Worm (Caenorhabditis elegans) whole organism, mixed stage, embryonic: ENCODE data around the gene lhpp-1.

ENCODE experiments used
- M03D4.4 ChIP-seq: sonication (generic microtip); optimal IDR thresholded peaks from 2 replicates; lab custom pipeline; 2017; ENCODE audit warnings: mild to moderate bottlenecking, missing genetic modification characterization, missing compliant biosample characterization
- blmp-1 ChIP-seq: fragments of 150-350 bp; optimal IDR thresholded peaks from 2 replicates; lab custom pipeline; 2014; ENCODE audit warnings: missing biosample characterization, missing genetic modification characterization
- ceh-39 ChIP-seq: fragments of 150-350 bp; optimal IDR thresholded peaks from 2 replicates; lab custom pipeline; 2014; ENCODE audit warnings: missing biosample characterization, missing genetic modification characterization
- ceh-43 ChIP-seq: fragments of 200-800 bp; sonication (Bioruptor generic); optimal IDR thresholded peaks from 2 replicates; lab custom pipeline; 2018; ENCODE audit warnings: mild to moderate bottlenecking, missing genetic modification characterization, moderate library complexity, missing compliant biosample characterization
- ceh-83 ChIP-seq: fragments of 200-800 bp; sonication (Bioruptor generic); optimal IDR thresholded peaks from 2 replicates; lab custom pipeline; 2018; ENCODE audit warnings: mild to moderate bottlenecking, missing genetic modification characterization, missing compliant biosample characterization
- ces-1 ChIP-seq: fragments of 150-350 bp; optimal IDR thresholded peaks from 2 replicates; lab custom pipeline; 2014; ENCODE audit warnings: missing biosample characterization, missing genetic modification reagents, missing genetic modification characterization
- cnd-1 ChIP-seq: fragments of 200-800 bp; sonication (Bioruptor generic); optimal IDR thresholded peaks from 2 replicates; lab custom pipeline; 2018; ENCODE audit warnings: mild to moderate bottlenecking, missing genetic modification characterization, missing compliant biosample characterization
- drap-1 ChIP-seq: fragments of 200-800 bp; sonication (Bioruptor generic); optimal IDR thresholded peaks from 3 replicates; lab custom pipeline; 2018; ENCODE audit warnings: mild to moderate bottlenecking, missing genetic modification characterization, missing compliant biosample characterization
- elt-3 ChIP-seq: fragments of 150-350 bp; optimal IDR thresholded peaks from 2 replicates; lab custom pipeline; 2014; ENCODE audit warnings: missing biosample characterization, missing genetic modification characterization
- flh-1 ChIP-seq: fragments of 200-800 bp; sonication (Bioruptor generic); optimal IDR thresholded peaks from 2 replicates; lab custom pipeline; 2018; ENCODE audit warnings: mild to moderate bottlenecking, missing genetic modification characterization, moderate library complexity, missing compliant biosample characterization
- ham-2 ChIP-seq: fragments of 200-800 bp; sonication (Bioruptor generic); optimal IDR thresholded peaks from 2 replicates; lab custom pipeline; 2018; ENCODE audit warnings: mild to moderate bottlenecking, missing genetic modification characterization, missing compliant biosample characterization
- lin-13 ChIP-seq: fragments of 150-350 bp; optimal IDR thresholded peaks from 2 replicates; lab custom pipeline; 2014; ENCODE audit warnings: missing biosample characterization, missing genetic modification characterization
- lin-32 ChIP-seq: fragments of 200-800 bp; sonication (Bioruptor generic); optimal IDR thresholded peaks from 2 replicates; lab custom pipeline; 2018; ENCODE audit warnings: mild to moderate bottlenecking, missing genetic modification characterization, missing compliant biosample characterization
- lsy-2 ChIP-seq: fragments of 150-350 bp; optimal IDR thresholded peaks from 2 replicates; lab custom pipeline; 2014; ENCODE audit warnings: missing biosample characterization, missing genetic modification characterization
- mab-5 ChIP-seq: fragments of 150-350 bp; optimal IDR thresholded peaks from 2 replicates; lab custom pipeline; 2014; ENCODE audit warnings: missing biosample characterization, missing genetic modification characterization
- mep-1 ChIP-seq: fragments of 150-350 bp; optimal IDR thresholded peaks from 2 replicates; lab custom pipeline; 2017; ENCODE audit warnings: missing biosample characterization, missing genetic modification reagents, missing genetic modification characterization, inconsistent platforms
- mls-2 ChIP-seq: sonication (generic microtip); optimal IDR thresholded peaks from 2 replicates; lab custom pipeline; 2016; ENCODE audit warnings: mild to moderate bottlenecking, missing genetic modification characterization, moderate library complexity, missing compliant biosample characterization
- nhr-12 ChIP-seq: fragments of 150-350 bp; optimal IDR thresholded peaks from 2 replicates; lab custom pipeline; 2014; ENCODE audit warnings: missing biosample characterization, missing genetic modification characterization
- nhr-28 ChIP-seq: fragments of 150-350 bp; optimal IDR thresholded peaks from 2 replicates; lab custom pipeline; 2014; ENCODE audit warnings: missing biosample characterization, missing genetic modification characterization
- pha-4 ChIP-seq: fragments of 150-350 bp; optimal IDR thresholded peaks from 2 replicates; lab custom pipeline; 2018; ENCODE audit warnings: missing biosample characterization, missing genetic modification reagents, missing genetic modification characterization
- sem-2 ChIP-seq: fragments of 200-800 bp; sonication (Bioruptor generic); optimal IDR thresholded peaks from 2 replicates; lab custom pipeline; 2018; ENCODE audit warnings: mild to moderate bottlenecking, missing genetic modification characterization, missing compliant biosample characterization
- snpc-4 ChIP-seq: fragments of 150-350 bp; optimal IDR thresholded peaks from 2 replicates; lab custom pipeline; 2014; ENCODE audit warnings: missing biosample characterization, missing genetic modification characterization
- sptf-1 ChIP-seq: sonication (generic microtip); optimal IDR thresholded peaks from 2 replicates; lab custom pipeline; 2017; ENCODE audit warnings: mild to moderate bottlenecking, missing genetic modification characterization, moderate library complexity, missing compliant biosample characterization
- tbx-8 ChIP-seq: fragments of 200-800 bp; sonication (Bioruptor generic); optimal IDR thresholded peaks from 2 replicates; lab custom pipeline; 2018; ENCODE audit warnings: mild to moderate bottlenecking, missing genetic modification characterization, moderate library complexity, missing compliant biosample characterization
- unc-120 ChIP-seq: sonication (generic microtip); optimal IDR thresholded peaks from 2 replicates; lab custom pipeline; 2017; ENCODE audit warnings: missing genetic modification characterization, missing compliant biosample characterization; ENCODE audit not compliant: poor library complexity, severe bottlenecking
- unc-39 ChIP-seq: fragments of 150-350 bp; optimal IDR thresholded peaks from 2 replicates; lab custom pipeline; 2014; ENCODE audit warnings: missing biosample characterization, missing genetic modification characterization
- unc-62 ChIP-seq: fragments of 150-350 bp; optimal IDR thresholded peaks from 2 replicates; lab custom pipeline; 2014; ENCODE audit warnings: missing biosample characterization, missing genetic modification reagents, missing genetic modification characterization
- zip-8 ChIP-seq: fragments of 150-350 bp; optimal IDR thresholded peaks from 2 replicates; lab custom pipeline; 2014; ENCODE audit warnings: missing biosample characterization, missing genetic modification characterization

lhpp-1 gene

ce11 chrV:12075983-12076382 lies 35.6 kb downstream of the lhpp-1 start:
- TF ChIP-seq nhr-28 (tag; lab: Kevin White, UChicago), result no peak
- no peak for TF ChIP-seq ceh-39 (tag; lab: Kevin White, UChicago)
- no peak for TF ChIP-seq lin-13 (tag; lab: Kevin White, UChicago)
- no peak for TF ChIP-seq elt-3 (tag; lab: Kevin White, UChicago)
- TF ChIP-seq ham-2, result no peak
- TF ChIP-seq tbx-8 (GFP tag; lab: Kevin White, UChicago), result no peak
- no peak for TF ChIP-seq pha-4
- no peak for TF ChIP-seq mls-2 (tag; lab: Kevin White, UChicago)
- no peak for TF ChIP-seq nhr-12
- no peak for TF ChIP-seq cnd-1
- no peak for TF ChIP-seq mep-1 (tag; lab: Kevin White, UChicago)
- no peak for TF ChIP-seq blmp-1 (tag; lab: Kevin White, UChicago)
- no peak for TF ChIP-seq flh-1 (GFP tag; lab: Kevin White, UChicago)
- TF ChIP-seq ceh-43 (GFP tag; lab: Kevin White, UChicago), result no peak
- TF ChIP-seq drap-1 (GFP tag; lab: Kevin White, UChicago), result no peak
- TF ChIP-seq sptf-1 (tag; lab: Kevin White, UChicago), result no peak
- TF ChIP-seq mab-5 (tag; lab: Kevin White, UChicago), result no peak
- no peak for TF ChIP-seq zip-8
- TF ChIP-seq ces-1 (GFP tag; lab: Kevin White, UChicago), result no peak

- TF ChIP-seq mls-2 (tag; lab: Kevin White, UChicago) (no peak), snpc-4 (tag; lab: Kevin White, UChicago) (no peak), lsy-2 (no peak), blmp-1 (tag; lab: Kevin White, UChicago) (no peak), mep-1 (tag; lab: Kevin White, UChicago) (no peak), drap-1 (GFP tag; lab: Kevin White, UChicago) (no peak), unc-62 (GFP tag; lab: Kevin White, UChicago) (no peak), nhr-28 (tag; lab: Kevin White, UChicago) (no peak), nhr-12 (no peak), lin-32 (GFP tag; lab: Kevin White, UChicago) (no peak), flh-1 (GFP tag; lab: Kevin White, UChicago) (no peak), sem-2 (GFP tag; lab: Kevin White, UChicago) (no peak), unc-39 (tag; lab: Kevin White, UChicago) (no peak)
Measured at ce11 chrV:12074886-12075285, 36.7 kb downstream of the lhpp-1 start, which contains the start of gene R07B7.6. R07B7.6 (minus strand) TSS chrV:12074986.

ce11 chrV:12071483-12071882 lies 40.1 kb downstream of the lhpp-1 start:
- no peak for TF ChIP-seq unc-120 (tag; lab: Kevin White, UChicago)
- TF ChIP-seq unc-39 (tag; lab: Kevin White, UChicago), result no peak
- TF ChIP-seq lin-13 (tag; lab: Kevin White, UChicago), result no peak
- no peak for TF ChIP-seq mls-2 (tag; lab: Kevin White, UChicago)
- no peak for TF ChIP-seq unc-62 (GFP tag; lab: Kevin White, UChicago)
- no peak for TF ChIP-seq sem-2 (GFP tag; lab: Kevin White, UChicago)
- no peak for TF ChIP-seq M03D4.4 (tag; lab: Kevin White, UChicago)
- no peak for TF ChIP-seq blmp-1 (tag; lab: Kevin White, UChicago)
- no peak for TF ChIP-seq ces-1 (GFP tag; lab: Kevin White, UChicago)
- no peak for TF ChIP-seq ceh-83 (GFP tag; lab: Kevin White, UChicago)
- TF ChIP-seq elt-3 (tag; lab: Kevin White, UChicago), result no peak
- TF ChIP-seq ceh-39 (tag; lab: Kevin White, UChicago), result no peak
- TF ChIP-seq mab-5 (tag; lab: Kevin White, UChicago), result no peak
- no peak for TF ChIP-seq flh-1 (GFP tag; lab: Kevin White, UChicago)
- TF ChIP-seq mep-1 (tag; lab: Kevin White, UChicago), result no peak

ce11 chrV:12070419-12070818 lies 41.2 kb downstream of the lhpp-1 start, which contains the start of gene kmo-1:
kmo-1 (minus strand) TSS chrV:12070519.
- no peak for TF ChIP-seq M03D4.4 (tag; lab: Kevin White, UChicago)
- TF ChIP-seq nhr-12, result no peak
- no peak for TF ChIP-seq pha-4
- no peak for TF ChIP-seq drap-1 (GFP tag; lab: Kevin White, UChicago)
- no peak for TF ChIP-seq lsy-2
- TF ChIP-seq sptf-1 (tag; lab: Kevin White, UChicago), result no peak
- no peak for TF ChIP-seq sem-2 (GFP tag; lab: Kevin White, UChicago)

- TF ChIP-seq unc-120 (tag; lab: Kevin White, UChicago) (no peak), ceh-83 (GFP tag; lab: Kevin White, UChicago) (no peak), blmp-1 (tag; lab: Kevin White, UChicago) (no peak), mep-1 (tag; lab: Kevin White, UChicago) (no peak)
Measured at ce11 chrV:12068437-12068836, 43.2 kb downstream of the lhpp-1 start, which contains the start of gene kmo-2. kmo-2 (minus strand) TSS chrV:12068537.
